Worm (Caenorhabditis elegans) whole organism, L1 larva: Measurements from ENCODE around the gene F59F5.5.
A peak's percentile ranks its signal among the peaks of the same experiment; 100 is the strongest.

Experiments used
- C16A3.4 ChIP-seq: fragments of 150-350 bp; optimal IDR thresholded peaks from 2 replicates; lab custom pipeline; 2014; ENCODE audit warnings: missing biosample characterization, missing genetic modification characterization
- F16B12.6 ChIP-seq: fragments of 150-350 bp; optimal IDR thresholded peaks from 2 replicates; lab custom pipeline; 2014; ENCODE audit warnings: missing biosample characterization, missing genetic modification characterization
- aly-2 ChIP-seq: fragments of 150-350 bp; optimal IDR thresholded peaks from 2 replicates; lab custom pipeline; 2014; ENCODE audit warnings: missing biosample characterization, missing genetic modification characterization
- ama-1 ChIP-seq: fragments of 150-350 bp; optimal IDR thresholded peaks from 2 replicates; lab custom pipeline; 2014
- blmp-1 ChIP-seq: fragments of 150-350 bp; optimal IDR thresholded peaks from 2 replicates; lab custom pipeline; 2014; ENCODE audit warnings: missing biosample characterization, missing genetic modification characterization
- ceh-63 ChIP-seq: fragments of 200-800 bp; sonication (Bioruptor generic); optimal IDR thresholded peaks from 2 replicates; lab custom pipeline; 2018; ENCODE audit warnings: mild to moderate bottlenecking, missing genetic modification characterization, missing compliant biosample characterization
- ceh-8 ChIP-seq: fragments of 200-800 bp; sonication (Bioruptor generic); optimal IDR thresholded peaks from 2 replicates; lab custom pipeline; 2018; ENCODE audit warnings: mild to moderate bottlenecking, missing genetic modification characterization, moderate library complexity, missing compliant biosample characterization
- ceh-82 ChIP-seq, 3 experiments: fragments of 150-350 bp in 1 of 3; sonication (generic microtip) in 2 of 3; optimal IDR thresholded peaks; 2 replicates each; lab custom pipeline; 2014 to 2017; ENCODE audit warnings: missing biosample characterization in 3 of 3, missing genetic modification characterization in 3 of 3
- ces-1 ChIP-seq: fragments of 150-350 bp; optimal IDR thresholded peaks from 2 replicates; lab custom pipeline; 2014; ENCODE audit warnings: missing biosample characterization, missing genetic modification reagents, missing genetic modification characterization
- dsc-1 ChIP-seq: sonication (generic microtip); optimal IDR thresholded peaks from 2 replicates; lab custom pipeline; 2016; ENCODE audit warnings: mild to moderate bottlenecking, missing genetic modification characterization, missing compliant biosample characterization
- efl-3 ChIP-seq: fragments of 200-800 bp; sonication (Bioruptor generic); optimal IDR thresholded peaks from 2 replicates; lab custom pipeline; 2018; ENCODE audit warnings: mild to moderate bottlenecking, missing genetic modification characterization, missing compliant biosample characterization
- egl-13 ChIP-seq: sonication (generic microtip); optimal IDR thresholded peaks from 2 replicates; lab custom pipeline; 2016; ENCODE audit warnings: missing genotype, missing genetic modification reagents, missing genetic modification characterization, missing compliant biosample characterization
- egl-27 ChIP-seq, 2 experiments: fragments of 150-350 bp in 1 of 2; sonication (generic microtip); optimal IDR thresholded peaks; 3 replicates each; lab custom pipeline; 2017 to 2018; ENCODE audit warnings: missing biosample characterization in 2 of 2, missing genetic modification characterization in 2 of 2, missing genetic modification reagents in 2 of 2
- elt-3 ChIP-seq, 6 experiments: fragments of 150-350 bp in 1 of 6; sonication (generic microtip); optimal IDR thresholded peaks; 2 replicates each; lab custom pipeline; 2017 to 2018; ENCODE audit warnings: missing biosample characterization in 6 of 6, missing genetic modification characterization in 6 of 6, inconsistent platforms in 1 of 6
- fkh-10 ChIP-seq: sonication (generic microtip); optimal IDR thresholded peaks from 2 replicates; lab custom pipeline; 2017; ENCODE audit warnings: missing biosample characterization, missing genetic modification reagents, missing genetic modification characterization
- fkh-4 ChIP-seq: sonication (generic microtip); optimal IDR thresholded peaks from 2 replicates; lab custom pipeline; 2016; ENCODE audit warnings: missing compliant biosample characterization, missing genetic modification characterization, borderline replicate concordance
- fos-1 ChIP-seq: fragments of 150-350 bp; optimal IDR thresholded peaks from 2 replicates; lab custom pipeline; 2014; ENCODE audit warnings: missing biosample characterization, missing genetic modification characterization
- hpl-2 ChIP-seq: fragments of 150-350 bp; optimal IDR thresholded peaks from 2 replicates; lab custom pipeline; 2014; ENCODE audit warnings: missing biosample characterization, missing genetic modification reagents, missing genetic modification characterization
- lin-13 ChIP-seq: fragments of 150-350 bp; optimal IDR thresholded peaks from 2 replicates; lab custom pipeline; 2014; ENCODE audit warnings: missing biosample characterization, missing genetic modification reagents, missing genetic modification characterization
- lin-14 ChIP-seq: fragments of 200-800 bp; sonication (Bioruptor generic); optimal IDR thresholded peaks from 2 replicates; lab custom pipeline; 2018; ENCODE audit warnings: mild to moderate bottlenecking, missing genetic modification characterization, moderate library complexity, missing compliant biosample characterization
- lin-39 ChIP-seq: fragments of 150-350 bp; optimal IDR thresholded peaks from 2 replicates; lab custom pipeline; 2014; ENCODE audit warnings: missing biosample characterization, missing genetic modification reagents, missing genetic modification characterization
- lsy-2 ChIP-seq, 2 experiments: fragments of 150-350 bp; optimal IDR thresholded peaks; 2 replicates each; lab custom pipeline; 2014; ENCODE audit warnings: missing biosample characterization in 2 of 2, missing genetic modification characterization in 2 of 2
- mab-9 ChIP-seq: fragments of 200-800 bp; sonication (Bioruptor generic); IDR thresholded peaks from 2 replicates; pipeline ENCODE4 v1.3.6; 2022; ENCODE audit warnings: missing genetic modification reagents, missing genetic modification characterization, missing compliant biosample characterization
- mdl-1 ChIP-seq, 2 experiments: fragments of 150-350 bp; optimal IDR thresholded peaks; 2 replicates each; lab custom pipeline; 2014 to 2017; ENCODE audit warnings: missing biosample characterization in 2 of 2, missing genetic modification characterization in 2 of 2, inconsistent platforms in 1 of 2
- mef-2 ChIP-seq: fragments of 150-350 bp; optimal IDR thresholded peaks from 2 replicates; lab custom pipeline; 2014; ENCODE audit warnings: missing biosample characterization, missing genetic modification characterization
- mep-1 ChIP-seq: fragments of 150-350 bp; optimal IDR thresholded peaks from 2 replicates; lab custom pipeline; 2014; ENCODE audit warnings: missing biosample characterization, missing genetic modification characterization
- nhr-11 ChIP-seq: fragments of 150-350 bp; optimal IDR thresholded peaks from 2 replicates; lab custom pipeline; 2014; ENCODE audit warnings: missing biosample characterization, missing genetic modification characterization
- nhr-19 ChIP-seq: fragments of 200-800 bp; sonication (Bioruptor generic); conservative IDR thresholded peaks from 2 replicates; pipeline ENCODE4 v1.3.6; 2022; ENCODE audit warnings: missing genetic modification characterization, missing compliant biosample characterization
- nhr-237 ChIP-seq: fragments of 150-350 bp; optimal IDR thresholded peaks from 2 replicates; lab custom pipeline; 2014; ENCODE audit warnings: missing biosample characterization, missing genetic modification characterization
- nhr-28 ChIP-seq: fragments of 150-350 bp; optimal IDR thresholded peaks from 2 replicates; lab custom pipeline; 2014; ENCODE audit warnings: missing biosample characterization, missing genetic modification characterization
- nhr-47 ChIP-seq: sonication (generic microtip); optimal IDR thresholded peaks from 2 replicates; lab custom pipeline; 2016; ENCODE audit warnings: mild to moderate bottlenecking, missing genetic modification characterization, moderate library complexity, missing compliant biosample characterization
- nhr-76 ChIP-seq: sonication (generic microtip); optimal IDR thresholded peaks from 2 replicates; lab custom pipeline; 2017; ENCODE audit warnings: missing biosample characterization, missing genetic modification characterization
- nhr-77 ChIP-seq: fragments of 150-350 bp; optimal IDR thresholded peaks from 2 replicates; lab custom pipeline; 2014; ENCODE audit warnings: missing biosample characterization, missing genetic modification characterization
- nhr-84 ChIP-seq: sonication (generic microtip); optimal IDR thresholded peaks from 2 replicates; lab custom pipeline; 2017; ENCODE audit warnings: missing biosample characterization, missing genetic modification characterization
- pag-3 ChIP-seq: sonication (generic microtip); optimal IDR thresholded peaks from 2 replicates; lab custom pipeline; 2017; ENCODE audit warnings: missing genetic modification characterization, mild to moderate bottlenecking, missing compliant biosample characterization, antibody characterized with exemption, borderline replicate concordance; ENCODE audit not compliant: insufficient read depth
- pax-3 ChIP-seq: fragments of 200-800 bp; sonication (Bioruptor generic); optimal IDR thresholded peaks from 2 replicates; lab custom pipeline; 2018; ENCODE audit warnings: mild to moderate bottlenecking, missing genetic modification characterization, moderate library complexity, missing compliant biosample characterization
- rnt-1 ChIP-seq: sonication (generic microtip); optimal IDR thresholded peaks from 2 replicates; lab custom pipeline; 2016; ENCODE audit warnings: mild to moderate bottlenecking, missing genetic modification characterization, moderate library complexity, missing compliant biosample characterization
- skn-1 ChIP-seq: fragments of 150-350 bp; optimal IDR thresholded peaks from 2 replicates; lab custom pipeline; 2014; ENCODE audit warnings: missing biosample characterization, missing genetic modification characterization
- snu-23 ChIP-seq: sonication (generic microtip); optimal IDR thresholded peaks from 2 replicates; lab custom pipeline; 2016; ENCODE audit warnings: missing genetic modification characterization, missing compliant biosample characterization
- sox-4 ChIP-seq: sonication (generic microtip); optimal IDR thresholded peaks from 2 replicates; lab custom pipeline; 2016; ENCODE audit warnings: missing genetic modification characterization, missing compliant biosample characterization
- sptf-1 ChIP-seq: fragments of 150-350 bp; optimal IDR thresholded peaks from 2 replicates; lab custom pipeline; 2014; ENCODE audit warnings: missing biosample characterization, missing genetic modification characterization
- swsn-7 ChIP-seq: sonication (generic microtip); optimal IDR thresholded peaks from 2 replicates; lab custom pipeline; 2016; ENCODE audit warnings: missing genetic modification characterization, missing compliant biosample characterization
- tlp-1 ChIP-seq: fragments of 150-350 bp; optimal IDR thresholded peaks from 2 replicates; lab custom pipeline; 2014; ENCODE audit warnings: missing biosample characterization, missing genetic modification characterization
- unc-130 ChIP-seq: fragments of 150-350 bp; optimal IDR thresholded peaks from 2 replicates; lab custom pipeline; 2017; ENCODE audit warnings: missing biosample characterization, missing genetic modification characterization, inconsistent platforms
- unc-30 ChIP-seq: sonication (generic microtip); optimal IDR thresholded peaks from 2 replicates; lab custom pipeline; 2017; ENCODE audit warnings: missing biosample characterization, missing genetic modification characterization
- unc-62 ChIP-seq: fragments of 150-350 bp; optimal IDR thresholded peaks from 2 replicates; lab custom pipeline; 2014; ENCODE audit warnings: missing biosample characterization, missing genetic modification reagents, missing genetic modification characterization
- unc-86 ChIP-seq: sonication (generic microtip); optimal IDR thresholded peaks from 2 replicates; lab custom pipeline; 2016; ENCODE audit warnings: missing genetic modification characterization, missing compliant biosample characterization
- vab-15 ChIP-seq: sonication (generic microtip); optimal IDR thresholded peaks from 2 replicates; lab custom pipeline; 2017; ENCODE audit warnings: missing genotype, mild to moderate bottlenecking, missing genetic modification characterization, missing compliant biosample characterization
- zag-1 ChIP-seq: fragments of 150-350 bp; optimal IDR thresholded peaks from 2 replicates; lab custom pipeline; 2014; ENCODE audit warnings: missing biosample characterization, missing genetic modification characterization
- zip-4 ChIP-seq: fragments of 200-800 bp; sonication (Bioruptor generic); optimal IDR thresholded peaks from 2 replicates; lab custom pipeline; 2018; ENCODE audit warnings: mild to moderate bottlenecking, missing genetic modification characterization, moderate library complexity, missing compliant biosample characterization
- ztf-11 ChIP-seq, 2 experiments: sonication (generic microtip); optimal IDR thresholded peaks; 2 replicates each; lab custom pipeline; 2016 to 2017; ENCODE audit warnings: missing genetic modification characterization in 2 of 2, missing biosample characterization in 1 of 2, missing compliant biosample characterization in 1 of 2

The F59F5.5 gene

ce11 chrX:10568385-10569149 lies 22.8 kb downstream of the F59F5.5 start:
- TF ChIP-seq lsy-2 (tag; optimal IDR thresholded peaks at IDR 0.05; lab: Kevin White, UChicago) (peak; percentile 89 to 90), unc-130 (peak; percentile 45), nhr-11 (tag; lab: Kevin White, UChicago) (peak; percentile 87), mep-1 (tag; lab: Kevin White, UChicago) (peak; percentile 96), dsc-1 (tag; lab: Kevin White, UChicago) (peak; percentile 94), mdl-1 (tag; optimal IDR thresholded peaks at IDR 0.05; lab: Kevin White, UChicago) (peak in 1 of 2 experiments; percentile 97), lin-13 (GFP tag; lab: Kevin White, UChicago) (peak; percentile 74), ceh-82 (tag; optimal IDR thresholded peaks at IDR 0.05; lab: Kevin White, UChicago) (peak; percentile 79 to 92 (median 84)), unc-86 (tag; lab: Kevin White, UChicago) (peak; percentile 97), elt-3 (tag; optimal IDR thresholded peaks at IDR 0.05; lab: Kevin White, UChicago) (peak in 2 of 6 experiments; percentile 33 to 91), zip-4 (peak; percentile 80), ceh-63 (GFP tag; lab: Kevin White, UChicago) (peak; percentile 81), nhr-237 (tag; lab: Kevin White, UChicago) (peak; percentile 84), swsn-7 (peak; percentile 99), ceh-8 (GFP tag; lab: Kevin White, UChicago) (peak; percentile 85), sox-4 (tag; lab: Kevin White, UChicago) (peak; percentile 70), unc-62 (no peak), ces-1 (GFP tag; lab: Kevin White, UChicago) (no peak), sptf-1 (tag; lab: Kevin White, UChicago) (no peak), nhr-19 (GFP tag; lab: Robert Waterston, UW) (peak; percentile 87), ama-1 (peak; percentile 70), pag-3 (tag; lab: Kevin White, UChicago) (peak; percentile 89), egl-13 (peak; percentile 96), nhr-77 (tag; lab: Kevin White, UChicago) (peak; percentile 88), ztf-11 (tag; optimal IDR thresholded peaks at IDR 0.05; lab: Kevin White, UChicago) (peak in 1 of 2 experiments; percentile 92), zag-1 (peak; percentile 77), blmp-1 (tag; lab: Kevin White, UChicago) (peak; percentile 87), efl-3 (GFP tag; lab: Kevin White, UChicago) (no peak), nhr-28 (tag; lab: Kevin White, UChicago) (no peak), unc-30 (no peak), egl-27 (tag; optimal IDR thresholded peaks at IDR 0.05; lab: Kevin White, UChicago) (peak; percentile 46 to 81), fkh-4 (tag; lab: Kevin White, UChicago) (peak; percentile 61), fkh-10 (GFP tag; lab: Kevin White, UChicago) (peak; percentile 77), rnt-1 (tag; lab: Kevin White, UChicago) (peak; percentile 88), nhr-47 (tag; lab: Kevin White, UChicago) (peak; percentile 96), tlp-1 (tag; lab: Kevin White, UChicago) (no peak), vab-15 (tag; lab: Kevin White, UChicago) (peak; percentile 53), lin-14 (GFP tag; lab: Kevin White, UChicago) (peak; percentile 99), snu-23 (GFP tag; lab: Kevin White, UChicago) (peak; percentile 97), mef-2 (tag; lab: Kevin White, UChicago) (peak; percentile 83), hpl-2 (peak; percentile 37), C16A3.4 (tag; lab: Kevin White, UChicago) (peak; percentile 87), nhr-84 (tag; lab: Kevin White, UChicago) (no peak), fos-1 (tag; lab: Kevin White, UChicago) (peak; percentile 56), mab-9 (GFP tag; lab: Robert Waterston, UW) (peak; percentile 85), pax-3 (tag; lab: Kevin White, UChicago) (peak; percentile 63), skn-1 (peak; percentile 93), F16B12.6 (tag; lab: Kevin White, UChicago) (peak; percentile 61), lin-39 (tag; lab: Kevin White, UChicago) (peak; percentile 43), aly-2 (peak; percentile 21), nhr-76 (tag; lab: Kevin White, UChicago) (no peak)
